Worm (Caenorhabditis elegans) whole organism, L2 larva: ENCODE results near the gene pqn-82.

Experiments
- ceh-16 ChIP-seq: fragments of 150-350 bp; optimal IDR thresholded peaks from 2 replicates; lab custom pipeline; 2014; ENCODE audit warnings: missing biosample characterization, missing genetic modification characterization
- mdl-1 ChIP-seq, 2 experiments: fragments of 150-350 bp in 1 of 2; sonication (generic microtip) in 1 of 2; optimal IDR thresholded peaks; 2 replicates each; lab custom pipeline; 2017; ENCODE audit warnings: missing biosample characterization in 2 of 2, missing genetic modification characterization in 2 of 2
- nhr-237 ChIP-seq: fragments of 150-350 bp; optimal IDR thresholded peaks from 2 replicates; lab custom pipeline; 2014; ENCODE audit warnings: missing biosample characterization, missing genetic modification characterization
- snpc-4 ChIP-seq: fragments of 150-350 bp; optimal IDR thresholded peaks from 2 replicates; lab custom pipeline; 2014; ENCODE audit warnings: missing biosample characterization, missing genetic modification characterization
- unc-55 ChIP-seq: fragments of 150-350 bp; sonication (generic microtip); optimal IDR thresholded peaks from 3 replicates; lab custom pipeline; 2014; ENCODE audit warnings: missing biosample characterization, missing genetic modification reagents, missing genetic modification characterization
- ztf-11 ChIP-seq: sonication (generic microtip); optimal IDR thresholded peaks from 2 replicates; lab custom pipeline; 2017; ENCODE audit warnings: missing biosample characterization, missing genetic modification characterization

DNA sequence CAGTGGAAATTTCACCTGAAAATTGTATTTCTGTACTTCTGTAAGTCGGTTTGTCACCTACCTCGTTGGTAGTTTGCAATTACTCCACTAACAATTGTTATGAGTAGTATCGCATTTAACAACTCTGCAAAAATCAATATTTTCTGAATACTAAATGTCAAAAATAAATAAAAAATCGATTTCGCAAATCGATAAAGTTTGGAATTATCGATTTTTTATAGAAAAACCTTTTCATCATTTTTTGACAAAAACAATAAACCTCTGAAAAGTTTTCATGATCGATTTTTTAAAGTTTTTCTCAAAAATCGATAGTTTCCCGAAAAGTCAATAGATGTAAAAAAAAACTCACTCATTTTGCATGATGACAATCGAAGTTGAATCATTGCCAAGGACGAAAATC lies 38.1 kb downstream of the pqn-82 start:
- TF ChIP-seq mdl-1 (tag; optimal IDR thresholded peaks at IDR 0.05; lab: Kevin White, UChicago): no peak
- TF ChIP-seq ceh-16 (tag; lab: Kevin White, UChicago): no peak
- no peak for TF ChIP-seq snpc-4 (tag; lab: Kevin White, UChicago)
- no peak for TF ChIP-seq nhr-237 (tag; lab: Kevin White, UChicago)
- no peak for TF ChIP-seq ztf-11
- TF ChIP-seq unc-55 (GFP tag; lab: Kevin White, UChicago): no peak
